Worm (Caenorhabditis elegans): ENCODE measurements around the gene zchc-1A.

DNA sequence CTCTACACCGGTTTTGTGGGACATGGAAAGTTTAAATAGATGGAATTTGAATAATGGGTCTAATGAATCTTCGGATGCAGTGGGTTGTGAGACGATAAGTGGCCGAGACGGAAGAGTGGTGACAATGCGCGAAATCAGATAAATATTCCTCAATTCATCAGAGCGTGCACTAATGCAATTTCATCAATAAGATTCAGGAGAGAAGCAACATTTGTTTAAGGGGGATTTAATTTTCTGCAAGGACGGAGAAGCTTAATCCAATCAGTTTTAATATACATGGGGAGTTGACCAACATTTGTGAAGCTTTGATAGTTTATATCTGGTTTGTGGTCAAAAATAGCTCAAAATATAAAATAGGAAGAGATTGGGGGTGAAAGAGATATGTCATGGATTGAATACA, 44.7 kb upstream of the zchc-1A start:
- TF ChIP-seq him-1 (tag; optimal IDR thresholded peaks at IDR 0.05): no peak
- TF ChIP-seq dao-5 (tag; optimal IDR thresholded peaks at IDR 0.05): no peak
- TF ChIP-seq W03F9.2 (tag; optimal IDR thresholded peaks at IDR 0.05): no peak
